Worm (Caenorhabditis elegans) whole organism, mixed stage, embryonic: ENCODE results near the gene C02F5.13.

Experiments
- M03D4.4 ChIP-seq: sonication (generic microtip); optimal IDR thresholded peaks from 2 replicates; lab custom pipeline; 2017; ENCODE audit warnings: mild to moderate bottlenecking, missing genetic modification characterization, missing compliant biosample characterization
- bed-3 ChIP-seq: fragments of 200-800 bp; sonication (Bioruptor generic); optimal IDR thresholded peaks from 3 replicates; lab custom pipeline; 2018; ENCODE audit warnings: mild to moderate bottlenecking, missing genetic modification characterization, moderate library complexity, missing compliant biosample characterization
- blmp-1 ChIP-seq: fragments of 150-350 bp; optimal IDR thresholded peaks from 2 replicates; lab custom pipeline; 2014; ENCODE audit warnings: missing biosample characterization, missing genetic modification characterization
- ceh-39 ChIP-seq: fragments of 150-350 bp; optimal IDR thresholded peaks from 2 replicates; lab custom pipeline; 2014; ENCODE audit warnings: missing biosample characterization, missing genetic modification characterization
- ceh-43 ChIP-seq: fragments of 200-800 bp; sonication (Bioruptor generic); optimal IDR thresholded peaks from 2 replicates; lab custom pipeline; 2018; ENCODE audit warnings: mild to moderate bottlenecking, missing genetic modification characterization, moderate library complexity, missing compliant biosample characterization
- ces-1 ChIP-seq: fragments of 150-350 bp; optimal IDR thresholded peaks from 2 replicates; lab custom pipeline; 2014; ENCODE audit warnings: missing biosample characterization, missing genetic modification reagents, missing genetic modification characterization
- cnd-1 ChIP-seq: fragments of 200-800 bp; sonication (Bioruptor generic); optimal IDR thresholded peaks from 2 replicates; lab custom pipeline; 2018; ENCODE audit warnings: mild to moderate bottlenecking, missing genetic modification characterization, missing compliant biosample characterization
- drap-1 ChIP-seq: fragments of 200-800 bp; sonication (Bioruptor generic); optimal IDR thresholded peaks from 3 replicates; lab custom pipeline; 2018; ENCODE audit warnings: mild to moderate bottlenecking, missing genetic modification characterization, missing compliant biosample characterization
- elt-1 ChIP-seq: sonication (generic microtip); optimal IDR thresholded peaks from 2 replicates; lab custom pipeline; 2017; ENCODE audit warnings: missing genetic modification characterization, mild to moderate bottlenecking, missing compliant biosample characterization, antibody characterized with exemption, moderate library complexity, borderline replicate concordance; ENCODE audit not compliant: insufficient read depth
- elt-3 ChIP-seq: fragments of 150-350 bp; optimal IDR thresholded peaks from 2 replicates; lab custom pipeline; 2014; ENCODE audit warnings: missing biosample characterization, missing genetic modification characterization
- flh-1 ChIP-seq: fragments of 200-800 bp; sonication (Bioruptor generic); optimal IDR thresholded peaks from 2 replicates; lab custom pipeline; 2018; ENCODE audit warnings: mild to moderate bottlenecking, missing genetic modification characterization, moderate library complexity, missing compliant biosample characterization
- ham-2 ChIP-seq: fragments of 200-800 bp; sonication (Bioruptor generic); optimal IDR thresholded peaks from 2 replicates; lab custom pipeline; 2018; ENCODE audit warnings: mild to moderate bottlenecking, missing genetic modification characterization, missing compliant biosample characterization
- hlh-1 ChIP-seq: fragments of 150-350 bp; optimal IDR thresholded peaks from 2 replicates; lab custom pipeline; 2014; ENCODE audit warnings: missing biosample characterization, missing genetic modification reagents, missing genetic modification characterization
- lin-13 ChIP-seq: fragments of 150-350 bp; optimal IDR thresholded peaks from 2 replicates; lab custom pipeline; 2014; ENCODE audit warnings: missing biosample characterization, missing genetic modification characterization
- lin-32 ChIP-seq: fragments of 200-800 bp; sonication (Bioruptor generic); optimal IDR thresholded peaks from 2 replicates; lab custom pipeline; 2018; ENCODE audit warnings: mild to moderate bottlenecking, missing genetic modification characterization, missing compliant biosample characterization
- mab-5 ChIP-seq: fragments of 150-350 bp; optimal IDR thresholded peaks from 2 replicates; lab custom pipeline; 2014; ENCODE audit warnings: missing biosample characterization, missing genetic modification characterization
- mep-1 ChIP-seq: fragments of 150-350 bp; optimal IDR thresholded peaks from 2 replicates; lab custom pipeline; 2017; ENCODE audit warnings: missing biosample characterization, missing genetic modification reagents, missing genetic modification characterization, inconsistent platforms
- mls-2 ChIP-seq: sonication (generic microtip); optimal IDR thresholded peaks from 2 replicates; lab custom pipeline; 2016; ENCODE audit warnings: mild to moderate bottlenecking, missing genetic modification characterization, moderate library complexity, missing compliant biosample characterization
- nhr-12 ChIP-seq: fragments of 150-350 bp; optimal IDR thresholded peaks from 2 replicates; lab custom pipeline; 2014; ENCODE audit warnings: missing biosample characterization, missing genetic modification characterization
- nhr-2 ChIP-seq: fragments of 150-350 bp; optimal IDR thresholded peaks from 2 replicates; lab custom pipeline; 2014; ENCODE audit warnings: missing biosample characterization, missing genetic modification characterization
- nhr-237 ChIP-seq: fragments of 150-350 bp; optimal IDR thresholded peaks from 2 replicates; lab custom pipeline; 2014; ENCODE audit warnings: missing biosample characterization, missing genetic modification characterization
- nhr-28 ChIP-seq: fragments of 150-350 bp; optimal IDR thresholded peaks from 2 replicates; lab custom pipeline; 2014; ENCODE audit warnings: missing biosample characterization, missing genetic modification characterization
- nhr-76 ChIP-seq: sonication (generic microtip); optimal IDR thresholded peaks from 2 replicates; lab custom pipeline; 2017; ENCODE audit warnings: missing biosample characterization, missing genetic modification characterization
- pha-4 ChIP-seq: fragments of 150-350 bp; optimal IDR thresholded peaks from 2 replicates; lab custom pipeline; 2018; ENCODE audit warnings: missing biosample characterization, missing genetic modification reagents, missing genetic modification characterization
- snpc-4 ChIP-seq: fragments of 150-350 bp; optimal IDR thresholded peaks from 2 replicates; lab custom pipeline; 2014; ENCODE audit warnings: missing biosample characterization, missing genetic modification characterization
- sptf-1 ChIP-seq: sonication (generic microtip); optimal IDR thresholded peaks from 2 replicates; lab custom pipeline; 2017; ENCODE audit warnings: mild to moderate bottlenecking, missing genetic modification characterization, moderate library complexity, missing compliant biosample characterization
- tbx-8 ChIP-seq: fragments of 200-800 bp; sonication (Bioruptor generic); optimal IDR thresholded peaks from 2 replicates; lab custom pipeline; 2018; ENCODE audit warnings: mild to moderate bottlenecking, missing genetic modification characterization, moderate library complexity, missing compliant biosample characterization
- unc-120 ChIP-seq: sonication (generic microtip); optimal IDR thresholded peaks from 2 replicates; lab custom pipeline; 2017; ENCODE audit warnings: missing genetic modification characterization, missing compliant biosample characterization; ENCODE audit not compliant: poor library complexity, severe bottlenecking
- unc-39 ChIP-seq: fragments of 150-350 bp; optimal IDR thresholded peaks from 2 replicates; lab custom pipeline; 2014; ENCODE audit warnings: missing biosample characterization, missing genetic modification characterization
- zip-8 ChIP-seq: fragments of 150-350 bp; optimal IDR thresholded peaks from 2 replicates; lab custom pipeline; 2014; ENCODE audit warnings: missing biosample characterization, missing genetic modification characterization
- ztf-11 ChIP-seq: fragments of 150-350 bp; optimal IDR thresholded peaks from 2 replicates; lab custom pipeline; 2014; ENCODE audit warnings: missing biosample characterization, missing genetic modification characterization

Gene C02F5.13

ce11 chrIII:8220081-8220480 is 27.1 kb upstream of the C02F5.13 start:
- TF ChIP-seq pha-4 (no peak), zip-8 (tag; lab: Kevin White, UChicago) (peak; percentile 27), hlh-1 (tag; lab: Kevin White, UChicago) (no peak), nhr-2 (tag; lab: Kevin White, UChicago) (peak; percentile 31), lin-13 (tag; lab: Kevin White, UChicago) (no peak), nhr-28 (tag; lab: Kevin White, UChicago) (no peak), drap-1 (GFP tag; lab: Kevin White, UChicago) (no peak), nhr-12 (no peak), blmp-1 (no peak)
- TF ChIP-seq, all 35 proteins: peak for 2

- TF ChIP-seq bed-3 (GFP tag; lab: Kevin White, UChicago) (no peak), nhr-76 (tag; lab: Kevin White, UChicago) (no peak), nhr-12 (no peak), ceh-43 (GFP tag; lab: Kevin White, UChicago) (no peak), elt-1 (tag; lab: Kevin White, UChicago) (no peak), unc-39 (tag; lab: Kevin White, UChicago) (no peak), ham-2 (GFP tag; lab: Kevin White, UChicago) (no peak), elt-3 (tag; lab: Kevin White, UChicago) (no peak), mls-2 (tag; lab: Kevin White, UChicago) (no peak), unc-120 (tag; lab: Kevin White, UChicago) (no peak), snpc-4 (tag; lab: Kevin White, UChicago) (no peak), M03D4.4 (tag; lab: Kevin White, UChicago) (no peak), tbx-8 (GFP tag; lab: Kevin White, UChicago) (no peak), lin-13 (tag; lab: Kevin White, UChicago) (no peak), drap-1 (GFP tag; lab: Kevin White, UChicago) (no peak), nhr-237 (tag; lab: Kevin White, UChicago) (no peak), pha-4 (no peak)
These were observed 22.4 kb upstream of the C02F5.13 start, which contains the start of gene mob-4 for ce11 chrIII:8224769-8225168. Gene mob-4, plus strand, starts transcription at chrIII:8225097.

- TF ChIP-seq cnd-1: no peak
- no peak for TF ChIP-seq pha-4
These were observed 21.0 kb upstream of the C02F5.13 start, which contains the start of gene rfs-1 for ce11 chrIII:8226178-8226577. Gene rfs-1, plus strand, starts transcription at chrIII:8226478.

- TF ChIP-seq mab-5 (tag; lab: Kevin White, UChicago) (no peak), unc-39 (tag; lab: Kevin White, UChicago) (no peak), nhr-76 (tag; lab: Kevin White, UChicago) (no peak), ceh-39 (tag; lab: Kevin White, UChicago) (no peak), ham-2 (GFP tag; lab: Kevin White, UChicago) (peak; percentile 33), snpc-4 (tag; lab: Kevin White, UChicago) (no peak), hlh-1 (tag; lab: Kevin White, UChicago) (no peak), bed-3 (GFP tag; lab: Kevin White, UChicago) (no peak), lin-32 (GFP tag; lab: Kevin White, UChicago) (no peak), ces-1 (no peak), drap-1 (GFP tag; lab: Kevin White, UChicago) (peak; percentile 34), unc-120 (tag; lab: Kevin White, UChicago) (peak; percentile 71), nhr-237 (tag; lab: Kevin White, UChicago) (no peak), mls-2 (tag; lab: Kevin White, UChicago) (peak; percentile 35), tbx-8 (GFP tag; lab: Kevin White, UChicago) (no peak), cnd-1 (no peak), sptf-1 (tag; lab: Kevin White, UChicago) (no peak), lin-13 (tag; lab: Kevin White, UChicago) (no peak), ztf-11 (tag; lab: Kevin White, UChicago) (no peak)
These were observed 19.6 kb upstream of the C02F5.13 start, which contains the start of gene fbxl-1 for ce11 chrIII:8227511-8227910. Gene fbxl-1, plus strand, starts transcription at chrIII:8227830.

- no peak for TF ChIP-seq nhr-2 (tag; lab: Kevin White, UChicago)
- TF ChIP-seq nhr-12: no peak
- no peak for TF ChIP-seq bed-3 (GFP tag; lab: Kevin White, UChicago)
- no peak for TF ChIP-seq hlh-1 (tag; lab: Kevin White, UChicago)
- TF ChIP-seq nhr-237 (tag; lab: Kevin White, UChicago): no peak
- no peak for TF ChIP-seq tbx-8 (GFP tag; lab: Kevin White, UChicago)
- no peak for TF ChIP-seq nhr-28 (tag; lab: Kevin White, UChicago)
- TF ChIP-seq nhr-76 (tag; lab: Kevin White, UChicago): no peak
- no peak for TF ChIP-seq lin-13 (tag; lab: Kevin White, UChicago)
- no peak for TF ChIP-seq ham-2 (GFP tag; lab: Kevin White, UChicago)
- no peak for TF ChIP-seq elt-3 (tag; lab: Kevin White, UChicago)
- no peak for TF ChIP-seq mep-1 (tag; lab: Kevin White, UChicago)
- no peak for TF ChIP-seq flh-1 (GFP tag; lab: Kevin White, UChicago)
- no peak for TF ChIP-seq zip-8 (tag; lab: Kevin White, UChicago)
- TF ChIP-seq drap-1 (GFP tag; lab: Kevin White, UChicago): no peak
- no peak for TF ChIP-seq ces-1
- no peak for TF ChIP-seq unc-120 (tag; lab: Kevin White, UChicago)
- no peak for TF ChIP-seq mls-2 (tag; lab: Kevin White, UChicago)
- TF ChIP-seq, all 35 proteins: peak for 0
These were observed 18.2 kb upstream of the C02F5.13 start for ce11 chrIII:8228916-8229315.
